Fruit fly (Drosophila melanogaster): ENCODE results near the gene CG2972.

- TF ChIP-seq kay (GFP tag; ENCODE audit: borderline replicate concordance) (no peak), CG1620 (GFP tag; optimal IDR thresholded peaks at IDR 0.05) (no peak), toe (GFP tag; optimal IDR thresholded peaks at IDR 0.05) (no peak), CG7101 (tag; optimal IDR thresholded peaks at IDR 0.05) (no peak), CG5204 (GFP tag; optimal IDR thresholded peaks at IDR 0.05) (no peak)
Observed at dm6 chrX:10046760-10047159, 36.2 kb upstream of the CG2972 start.
